Fruit fly (Drosophila melanogaster) whole organism, embryonic: ENCODE results near the gene ds.

Experiments
- Abd-B ChIP-seq: fragments of 200-800 bp; sonication (Bioruptor generic); optimal IDR thresholded peaks from 2 replicates; lab custom pipeline; 2018; ENCODE audit warnings: missing biosample characterization, mild to moderate bottlenecking, missing genetic modification characterization, moderate library complexity
- Adf1 ChIP-seq: fragments of 200-800 bp; sonication (Bioruptor generic); IDR thresholded peaks from 2 replicates; pipeline ENCODE4 v1.3.6; 2022; ENCODE audit warnings: missing biosample characterization, missing genetic modification characterization
- BEAF-32 ChIP-seq: fragments of 200-800 bp; sonication (Bioruptor generic); optimal IDR thresholded peaks from 3 replicates; lab custom pipeline; 2017; ENCODE audit warnings: missing biosample characterization, missing genetic modification characterization, mild to moderate bottlenecking, moderate library complexity, missing genetic modification reagents
- CG11456 ChIP-seq: fragments of 200-800 bp; sonication (Bioruptor generic); IDR thresholded peaks from 3 replicates; pipeline ENCODE4 v1.3.6; 2022; ENCODE audit warnings: missing biosample characterization, missing genetic modification characterization
- CG12104 ChIP-seq: fragments of 200-800 bp; sonication (Bioruptor generic); optimal IDR thresholded peaks from 3 replicates; lab custom pipeline; 2016; ENCODE audit warnings: missing biosample characterization, missing genetic modification characterization
- CG12744 ChIP-seq: fragments of 200-800 bp; sonication (Bioruptor generic); optimal IDR thresholded peaks from 2 replicates; lab custom pipeline; 2016; ENCODE audit warnings: missing biosample characterization, missing genetic modification characterization
- CG14014 ChIP-seq: fragments of 200-800 bp; sonication (Bioruptor generic); IDR thresholded peaks from 2 replicates; pipeline ENCODE4 v1.3.6; 2022; ENCODE audit warnings: missing biosample characterization, missing genetic modification characterization
- CG15696 ChIP-seq: fragments of 200-800 bp; sonication (Bioruptor generic); optimal IDR thresholded peaks from 2 replicates; lab custom pipeline; 2019; ENCODE audit warnings: missing biosample characterization, mild to moderate bottlenecking, missing genetic modification characterization, moderate library complexity
- CG16815 ChIP-seq: fragments of 200-800 bp; sonication (Bioruptor generic); optimal IDR thresholded peaks from 3 replicates; lab custom pipeline; 2017; ENCODE audit warnings: missing biosample characterization, mild to moderate bottlenecking, missing genetic modification characterization
- CG4617 ChIP-seq: fragments of 200-800 bp; sonication (Bioruptor generic); optimal IDR thresholded peaks from 3 replicates; lab custom pipeline; 2016; ENCODE audit warnings: missing biosample characterization, missing genetic modification characterization, borderline replicate concordance
- CG6813 ChIP-seq: fragments of 200-800 bp; sonication (Bioruptor generic); optimal IDR thresholded peaks from 2 replicates; lab custom pipeline; 2017; ENCODE audit warnings: missing biosample characterization, missing genetic modification characterization, mild to moderate bottlenecking, moderate library complexity, missing genetic modification reagents
- CG8359 ChIP-seq: fragments of 200-800 bp; sonication (Bioruptor generic); optimal IDR thresholded peaks from 2 replicates; lab custom pipeline; 2017; ENCODE audit warnings: missing biosample characterization, mild to moderate bottlenecking, missing genetic modification characterization, borderline replicate concordance
- CG9215 ChIP-seq: fragments of 200-800 bp; sonication (Bioruptor generic); IDR thresholded peaks from 2 replicates; pipeline ENCODE4 v1.3.6; 2022; ENCODE audit warnings: missing biosample characterization, missing genetic modification characterization
- Dek ChIP-seq: fragments of 200-800 bp; sonication (Bioruptor generic); optimal IDR thresholded peaks from 3 replicates; lab custom pipeline; 2019; ENCODE audit warnings: missing biosample characterization, mild to moderate bottlenecking, missing genetic modification characterization, moderate library complexity
- Drgx ChIP-seq: fragments of 200-800 bp; sonication (Bioruptor generic); IDR thresholded peaks from 2 replicates; pipeline ENCODE4 v1.3.6; 2022; ENCODE audit warnings: missing biosample characterization, missing genetic modification characterization
- E2f2 ChIP-seq: fragments of 200-800 bp; sonication (Bioruptor generic); IDR thresholded peaks from 2 replicates; pipeline ENCODE4 v1.3.6; 2022; ENCODE audit warnings: missing biosample characterization, missing genetic modification characterization
- HLH4C ChIP-seq: fragments of 200-800 bp; sonication (Bioruptor generic); IDR thresholded peaks from 3 replicates; pipeline ENCODE4 v1.3.6; 2022; ENCODE audit warnings: missing biosample characterization, missing genetic modification characterization; ENCODE audit not compliant: partially characterized antibody
- HmgZ ChIP-seq: fragments of 200-800 bp; sonication (Bioruptor generic); optimal IDR thresholded peaks from 2 replicates; lab custom pipeline; 2018; ENCODE audit warnings: missing biosample characterization, mild to moderate bottlenecking, missing genetic modification characterization
- Hmr ChIP-seq: fragments of 200-800 bp; sonication (Bioruptor generic); optimal IDR thresholded peaks from 3 replicates; lab custom pipeline; 2017; ENCODE audit warnings: mild to moderate bottlenecking, missing biosample characterization, missing genetic modification reagents, missing genetic modification characterization
- Myb ChIP-seq: fragments of 200-800 bp; sonication (Bioruptor generic); optimal IDR thresholded peaks from 2 replicates; lab custom pipeline; 2016; ENCODE audit warnings: missing biosample characterization, missing genetic modification characterization
- Oli ChIP-seq: fragments of 200-800 bp; sonication (Bioruptor generic); optimal IDR thresholded peaks from 2 replicates; lab custom pipeline; 2018; ENCODE audit warnings: missing biosample characterization, mild to moderate bottlenecking, missing genetic modification characterization, moderate library complexity
- Poxn ChIP-seq: fragments of 200-800 bp; sonication (Bioruptor generic); IDR thresholded peaks from 2 replicates; pipeline ENCODE4 v1.3.6; 2022; ENCODE audit warnings: missing biosample characterization, missing genetic modification characterization
- Usf ChIP-seq: fragments of 200-800 bp; sonication (Bioruptor generic); optimal IDR thresholded peaks from 2 replicates; lab custom pipeline; 2017; ENCODE audit warnings: missing genotype, missing biosample characterization, missing genetic modification characterization
- aop ChIP-seq: fragments of 200-800 bp; sonication (Bioruptor generic); IDR thresholded peaks from 2 replicates; pipeline ENCODE4 v1.3.6; 2022; ENCODE audit warnings: missing biosample characterization, missing genetic modification characterization
- az2 ChIP-seq: fragments of 200-800 bp; sonication (Bioruptor generic); optimal IDR thresholded peaks from 3 replicates; lab custom pipeline; 2016; ENCODE audit warnings: missing biosample characterization, missing genetic modification characterization
- bsh ChIP-seq, 2 experiments: fragments of 200-800 bp; sonication (Bioruptor generic); optimal IDR thresholded peaks; 2 replicates each; lab custom pipeline; 2017 to 2018; ENCODE audit warnings: mild to moderate bottlenecking in 2 of 2, missing biosample characterization in 2 of 2, missing genetic modification characterization in 2 of 2, moderate library complexity in 1 of 2
- croc ChIP-seq: fragments of 200-800 bp; sonication (Bioruptor generic); conservative IDR thresholded peaks from 3 replicates; pipeline ENCODE4 v1.3.6; 2022; ENCODE audit warnings: missing biosample characterization, missing genetic modification characterization
- dmrt11E ChIP-seq: fragments of 200-800 bp; sonication (Bioruptor generic); optimal IDR thresholded peaks from 3 replicates; lab custom pipeline; 2018; ENCODE audit warnings: missing biosample characterization, mild to moderate bottlenecking, missing genetic modification characterization, moderate library complexity
- hb ChIP-seq: fragments of 200-800 bp; sonication (Bioruptor generic); IDR thresholded peaks from 3 replicates; pipeline ENCODE4 v1.3.6; 2022; ENCODE audit warnings: missing biosample characterization, missing genetic modification characterization; ENCODE audit not compliant: partially characterized antibody
- jing ChIP-seq: fragments of 200-800 bp; sonication (Bioruptor generic); optimal IDR thresholded peaks from 2 replicates; lab custom pipeline; 2018; ENCODE audit warnings: missing biosample characterization, mild to moderate bottlenecking, missing genetic modification characterization
- lbe ChIP-seq: fragments of 200-800 bp; sonication (Bioruptor generic); optimal IDR thresholded peaks from 2 replicates; lab custom pipeline; 2016; ENCODE audit warnings: missing biosample characterization, mild to moderate bottlenecking, missing genetic modification characterization
- lola ChIP-seq, 3 experiments: fragments of >200 bp in 2 of 3; fragments of 200-800 bp in 1 of 3; sonication (Bioruptor generic) in 1 of 3; optimal IDR thresholded peaks; 2 replicates each; lab custom pipeline; 2017 to 2019; ENCODE audit warnings: missing biosample characterization in 3 of 3, missing genetic modification characterization in 3 of 3, mild to moderate bottlenecking in 1 of 3, moderate library complexity in 1 of 3
- peb ChIP-seq: fragments of 200-800 bp; sonication (Bioruptor generic); IDR thresholded peaks from 2 replicates; pipeline ENCODE4 v1.3.6; 2022; ENCODE audit warnings: missing biosample characterization, missing genetic modification characterization
- psq ChIP-seq: fragments of 200-800 bp; sonication (Bioruptor generic); optimal IDR thresholded peaks from 2 replicates; lab custom pipeline; 2017; ENCODE audit warnings: missing biosample characterization, missing genetic modification characterization
- pum ChIP-seq: fragments of 200-800 bp; sonication (Bioruptor generic); optimal IDR thresholded peaks from 2 replicates; lab custom pipeline; 2016; ENCODE audit warnings: missing biosample characterization, missing genetic modification characterization
- sim ChIP-seq: fragments of 200-800 bp; sonication (Bioruptor generic); IDR thresholded peaks from 2 replicates; pipeline ENCODE4 v1.3.6; 2022; ENCODE audit warnings: missing biosample characterization, missing genetic modification characterization
- wek ChIP-seq: fragments of 200-800 bp; sonication (Bioruptor generic); optimal IDR thresholded peaks from 3 replicates; lab custom pipeline; 2018; ENCODE audit warnings: missing biosample characterization, mild to moderate bottlenecking, missing genetic modification characterization, moderate library complexity

ds gene

dm6 chr2L:653784-654183 lies 61.0 kb downstream of the ds start:
- TF ChIP-seq Drgx, result peak; percentile 55
- TF ChIP-seq peb (GFP tag; lab: Robert Waterston, UW), result no peak
- TF ChIP-seq, all 482 proteins: peak for 1

- TF ChIP-seq wek, result no peak
- TF ChIP-seq Poxn (GFP tag; lab: Robert Waterston, UW), result no peak
- peak; percentile 33 for TF ChIP-seq lbe (GFP tag; lab: Kevin White, UChicago)
- no peak for TF ChIP-seq CG6813 (GFP tag; lab: Kevin White, UChicago)
- TF ChIP-seq Oli, result no peak
- TF ChIP-seq CG16815 (GFP tag; lab: Kevin White, UChicago), result no peak
- no peak for TF ChIP-seq Abd-B (GFP tag; lab: Kevin White, UChicago)
Measured at dm6 chr2L:650864-651263, 63.9 kb downstream of the ds start.

DNA sequence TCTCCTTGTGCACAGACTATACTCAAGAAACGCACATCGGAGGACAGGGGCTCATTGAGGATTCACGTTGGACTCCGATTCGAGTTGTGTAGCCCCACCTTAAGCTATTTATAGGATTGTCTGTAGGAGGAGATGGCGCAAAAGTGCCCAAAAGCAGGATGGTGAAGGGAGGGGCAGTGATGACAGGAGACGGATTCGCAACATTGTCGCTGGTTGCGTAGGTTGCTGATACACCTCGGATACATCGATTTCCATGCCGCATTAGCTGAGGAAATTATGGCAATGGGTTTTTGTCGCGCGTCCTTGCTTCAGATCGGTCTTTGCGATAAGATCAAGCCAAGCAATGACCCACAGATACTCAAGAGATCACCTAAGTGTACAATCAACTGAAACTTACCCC lies 67.2 kb downstream of the ds start:
- TF ChIP-seq sim (no peak), bsh (GFP tag; optimal IDR thresholded peaks at IDR 0.05; lab: Kevin White, UChicago) (no peak), lola (GFP tag; optimal IDR thresholded peaks at IDR 0.05; lab: Kevin White, UChicago) (no peak), Hmr (GFP tag; lab: Kevin White, UChicago) (no peak), BEAF-32 (GFP tag; lab: Kevin White, UChicago) (no peak), hb (GFP tag; lab: Robert Waterston, UW) (no peak), CG15696 (no peak), psq (GFP tag; lab: Kevin White, UChicago) (no peak), pum (GFP tag; lab: Kevin White, UChicago) (no peak), Dek (tag; lab: Kevin White, UChicago) (no peak), Adf1 (GFP tag; lab: Robert Waterston, UW) (no peak)

DNA sequence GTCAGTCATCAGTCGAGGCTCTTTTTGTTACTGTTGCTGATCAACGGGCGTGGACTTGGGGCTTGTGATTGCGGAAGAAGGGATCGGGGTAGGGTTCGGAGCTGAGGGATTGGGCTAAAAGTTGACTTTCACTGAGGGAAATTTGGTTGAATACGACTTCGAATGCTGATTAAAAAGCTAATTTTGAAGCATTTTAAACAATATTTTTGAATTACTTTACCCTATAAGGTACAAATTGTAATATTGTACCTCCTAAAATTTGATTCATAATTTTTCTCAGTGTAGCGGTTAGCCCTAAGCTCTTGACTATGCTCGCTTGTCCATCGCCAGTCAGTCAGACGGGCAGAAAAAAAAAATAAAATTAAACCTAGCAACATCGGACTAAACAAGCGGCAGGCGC lies 68.3 kb downstream of the ds start:
- TF ChIP-seq CG9215 (GFP tag; lab: Robert Waterston, UW) (no peak), bsh (GFP tag; optimal IDR thresholded peaks at IDR 0.05; lab: Kevin White, UChicago) (peak in 1 of 2 experiments; percentile 28)

- TF ChIP-seq jing (GFP tag; lab: Kevin White, UChicago) (no peak), bsh (GFP tag; optimal IDR thresholded peaks at IDR 0.05; lab: Kevin White, UChicago) (peak in 1 of 2 experiments; percentile 11), Drgx (0 out of 2 replicates have a peak, but pooled peaks have one; percentile 17)
- TF ChIP-seq, all 482 proteins: peak for 2
Measured at dm6 chr2L:636507-636906, 78.3 kb downstream of the ds start.

DNA sequence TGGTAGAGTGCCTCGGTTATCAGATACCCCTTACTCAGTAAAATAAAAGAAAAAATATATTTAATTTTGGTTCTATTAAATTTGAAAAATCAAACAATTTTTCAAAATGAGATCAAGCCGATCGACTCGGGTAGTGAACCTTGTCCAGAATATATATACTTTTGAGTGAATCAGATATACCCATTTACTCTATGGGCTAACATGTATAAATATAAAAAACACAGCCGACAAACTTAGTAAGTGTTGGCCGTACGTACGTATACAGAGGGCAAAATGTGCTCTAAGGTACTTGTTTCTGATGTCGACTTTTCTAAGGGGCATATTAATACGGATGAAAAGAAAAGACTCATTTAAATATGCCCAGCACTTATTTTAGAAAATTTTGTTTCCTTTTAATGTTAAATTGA lies 80.6 kb downstream of the ds start:
- TF ChIP-seq CG4617 (GFP tag; lab: Kevin White, UChicago), result no peak
- 0 out of 3 replicates have a peak, but pooled peaks have one; percentile 29 for TF ChIP-seq HLH4C (GFP tag; lab: Robert Waterston, UW)

dm6 chr2L:633192-633591 lies 81.6 kb downstream of the ds start:
- TF ChIP-seq CG12104 (GFP tag; lab: Kevin White, UChicago), result no peak
- TF ChIP-seq Hmr (GFP tag; lab: Kevin White, UChicago), result no peak
- no peak for TF ChIP-seq az2 (GFP tag; lab: Kevin White, UChicago)
- TF ChIP-seq Usf, result no peak
- TF ChIP-seq aop, result no peak
- TF ChIP-seq dmrt11E (tag; lab: Kevin White, UChicago), result no peak
- TF ChIP-seq croc, result no peak
- no peak for TF ChIP-seq HmgZ (tag; lab: Kevin White, UChicago)
- no peak for TF ChIP-seq CG8359
- TF ChIP-seq CG12744 (GFP tag; lab: Kevin White, UChicago), result no peak
- TF ChIP-seq E2f2 (GFP tag; lab: Robert Waterston, UW), result no peak
- TF ChIP-seq sim, result no peak
- no peak for TF ChIP-seq CG11456 (GFP tag; lab: Robert Waterston, UW)
- TF ChIP-seq Myb (GFP tag; lab: Kevin White, UChicago), result no peak
- no peak for TF ChIP-seq CG14014 (GFP tag; lab: Robert Waterston, UW)
